Worm (Caenorhabditis elegans): ENCODE measurements around the gene Y25C1A.14.

The Y25C1A.14 gene

ce11 chrII:3093352-3093751, 3.4 kb downstream of the Y25C1A.14 start, which contains the start of gene srg-22:
Gene srg-22, minus strand, starts transcription at chrII:3093452.
- no peak for TF ChIP-seq tbx-11 (GFP tag; IDR thresholded peaks at IDR 0.05)
- TF ChIP-seq tbx-37 (GFP tag; conservative IDR thresholded peaks at IDR 0.05), result no peak
- TF ChIP-seq sea-1 (GFP tag; conservative IDR thresholded peaks at IDR 0.05), result no peak
- no peak for TF ChIP-seq ceh-36 (tag; optimal IDR thresholded peaks at IDR 0.05)
- no peak for TF ChIP-seq tra-4 (tag; optimal IDR thresholded peaks at IDR 0.05)

DNA sequence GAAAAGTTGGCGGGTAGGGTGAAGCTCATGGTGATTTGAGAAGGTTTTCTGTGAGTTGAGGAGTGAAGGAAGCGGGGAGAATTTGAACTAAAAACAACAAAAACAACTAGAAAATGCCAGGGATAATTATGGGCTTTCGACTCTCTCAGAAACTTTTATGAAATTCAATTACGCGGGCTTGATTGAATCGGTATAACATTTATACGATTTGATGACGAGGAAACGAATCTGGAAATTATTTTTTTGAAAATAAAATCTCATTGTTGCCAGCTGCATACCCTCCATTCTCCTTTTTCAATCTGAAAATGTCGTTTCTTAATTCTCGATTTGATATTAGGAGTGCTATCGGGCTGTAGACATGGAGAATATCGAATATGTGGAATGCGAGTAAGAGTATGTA, 5.5 kb downstream of the Y25C1A.14 start, which contains the start of gene srg-21:
Gene srg-21 (minus strand): TSS at position 101 of the 400 bp plus-strand sequence.
- TF ChIP-seq hmbx-1 (tag; optimal IDR thresholded peaks at IDR 0.05), result no peak
- TF ChIP-seq aly-1 (tag; optimal IDR thresholded peaks at IDR 0.05), result no peak
- TF ChIP-seq ceh-13 (GFP tag; optimal IDR thresholded peaks at IDR 0.05), result no peak
- TF ChIP-seq hnd-1 (tag; optimal IDR thresholded peaks at IDR 0.05), result no peak
- TF ChIP-seq B0310.2 (tag; optimal IDR thresholded peaks at IDR 0.05), result no peak
- TF ChIP-seq pes-1 (GFP tag; IDR thresholded peaks at IDR 0.05), result no peak
- TF ChIP-seq tra-4 (tag; optimal IDR thresholded peaks at IDR 0.05), result no peak
- no peak for TF ChIP-seq ets-7 (tag; optimal IDR thresholded peaks at IDR 0.05)
- TF ChIP-seq scrt-1 (GFP tag; IDR thresholded peaks at IDR 0.05), result no peak
- no peak for TF ChIP-seq ceh-36 (tag; optimal IDR thresholded peaks at IDR 0.05)
- TF ChIP-seq sea-1 (GFP tag; conservative IDR thresholded peaks at IDR 0.05), result no peak
- no peak for TF ChIP-seq flt-1 (GFP tag; IDR thresholded peaks at IDR 0.05)

DNA sequence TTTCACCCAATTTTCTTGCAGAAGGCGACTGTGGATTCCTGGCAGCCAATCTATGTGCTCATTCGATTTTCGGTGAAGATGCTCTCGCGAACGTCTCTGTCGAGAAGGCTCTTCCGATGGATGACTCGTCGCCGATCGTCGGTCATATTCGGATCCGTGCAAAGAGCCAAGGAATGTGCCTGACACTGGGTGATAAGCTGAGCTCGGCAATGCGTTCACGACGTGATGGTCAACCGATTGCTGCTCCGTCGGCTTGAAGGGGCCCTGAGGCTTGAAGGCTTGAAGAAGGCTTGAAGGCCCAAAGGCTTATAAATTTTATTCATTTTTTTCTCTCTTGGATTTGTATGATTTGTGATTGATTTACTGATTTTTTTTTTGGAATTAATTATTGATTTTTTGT, 9.6 kb downstream of the Y25C1A.14 start:
- TF ChIP-seq sea-1 (GFP tag; conservative IDR thresholded peaks at IDR 0.05) (no peak), hmbx-1 (tag; optimal IDR thresholded peaks at IDR 0.05) (no peak), ceh-13 (GFP tag; optimal IDR thresholded peaks at IDR 0.05) (no peak), hmg-4 (GFP tag; optimal IDR thresholded peaks at IDR 0.05) (no peak), ceh-36 (tag; optimal IDR thresholded peaks at IDR 0.05) (no peak), scrt-1 (GFP tag; IDR thresholded peaks at IDR 0.05) (no peak), aly-1 (tag; optimal IDR thresholded peaks at IDR 0.05) (no peak), tra-4 (tag; optimal IDR thresholded peaks at IDR 0.05) (no peak), ama-1 (optimal IDR thresholded peaks at IDR 0.05) (no peak), flt-1 (GFP tag; IDR thresholded peaks at IDR 0.05) (no peak), B0310.2 (tag; optimal IDR thresholded peaks at IDR 0.05) (no peak), tbx-11 (GFP tag; IDR thresholded peaks at IDR 0.05) (no peak), tbx-37 (GFP tag; conservative IDR thresholded peaks at IDR 0.05) (no peak), pes-1 (GFP tag; IDR thresholded peaks at IDR 0.05) (no peak), ets-7 (tag; optimal IDR thresholded peaks at IDR 0.05) (no peak), F13C5.2 (tag; optimal IDR thresholded peaks at IDR 0.05) (no peak), hnd-1 (tag; optimal IDR thresholded peaks at IDR 0.05) (no peak)

ce11 chrII:3078496-3078895, 18.3 kb downstream of the Y25C1A.14 start, which contains the start of gene copb-1:
Gene copb-1, plus strand, starts transcription at chrII:3078796.
- TF ChIP-seq tbx-11 (GFP tag; IDR thresholded peaks at IDR 0.05) (no peak), flt-1 (GFP tag; IDR thresholded peaks at IDR 0.05) (no peak), ets-7 (tag; optimal IDR thresholded peaks at IDR 0.05) (no peak), scrt-1 (GFP tag; IDR thresholded peaks at IDR 0.05) (no peak), hnd-1 (tag; optimal IDR thresholded peaks at IDR 0.05) (no peak), B0310.2 (tag; optimal IDR thresholded peaks at IDR 0.05) (no peak), ama-1 (optimal IDR thresholded peaks at IDR 0.05) (no peak), pes-1 (GFP tag; IDR thresholded peaks at IDR 0.05) (no peak), F13C5.2 (tag; optimal IDR thresholded peaks at IDR 0.05) (no peak), ceh-13 (GFP tag; optimal IDR thresholded peaks at IDR 0.05) (no peak), hmg-4 (GFP tag; optimal IDR thresholded peaks at IDR 0.05) (no peak), sea-1 (GFP tag; conservative IDR thresholded peaks at IDR 0.05) (no peak), tra-4 (tag; optimal IDR thresholded peaks at IDR 0.05) (no peak), ceh-36 (tag; optimal IDR thresholded peaks at IDR 0.05) (no peak)

DNA sequence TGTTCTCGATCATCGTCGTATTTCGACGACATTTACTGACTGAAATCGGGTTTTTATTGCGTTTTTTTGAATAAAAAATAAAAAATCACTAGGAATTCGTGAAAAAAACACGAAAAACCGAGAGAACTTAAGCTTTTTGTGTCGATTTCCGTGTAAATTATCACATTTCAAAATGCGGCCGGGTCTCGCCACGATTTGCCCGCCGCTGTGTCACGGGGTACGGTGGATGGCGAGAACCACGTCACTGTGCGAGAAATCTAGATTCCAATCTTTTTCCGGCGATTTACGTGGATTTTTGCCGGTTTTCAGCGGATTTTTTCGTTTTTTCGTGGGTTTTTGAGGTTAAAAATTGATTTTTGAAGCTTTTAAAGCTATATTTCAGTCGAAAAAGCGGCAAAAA, 19.8 kb downstream of the Y25C1A.14 start, which contains the start of gene Y25C1A.8:
Gene Y25C1A.8 (minus strand): TSS at position 45 of the 400 bp plus-strand sequence.
- TF ChIP-seq tra-4 (tag; optimal IDR thresholded peaks at IDR 0.05) (no peak), B0310.2 (tag; optimal IDR thresholded peaks at IDR 0.05) (no peak), hmbx-1 (tag; optimal IDR thresholded peaks at IDR 0.05) (no peak), ceh-13 (GFP tag; optimal IDR thresholded peaks at IDR 0.05) (no peak), pes-1 (GFP tag; IDR thresholded peaks at IDR 0.05) (0 out of 2 replicates have a peak, but pooled peaks have one; percentile 45), tbx-37 (GFP tag; conservative IDR thresholded peaks at IDR 0.05) (no peak), ets-7 (tag; optimal IDR thresholded peaks at IDR 0.05) (no peak), flt-1 (GFP tag; IDR thresholded peaks at IDR 0.05) (no peak), aly-1 (tag; optimal IDR thresholded peaks at IDR 0.05) (peak; percentile 17), F13C5.2 (tag; optimal IDR thresholded peaks at IDR 0.05) (peak; percentile 87), tbx-11 (GFP tag; IDR thresholded peaks at IDR 0.05) (0 out of 2 replicates have a peak, but pooled peaks have one; percentile 13), hmg-4 (GFP tag; optimal IDR thresholded peaks at IDR 0.05) (peak; percentile 16), ama-1 (optimal IDR thresholded peaks at IDR 0.05) (no peak), hnd-1 (tag; optimal IDR thresholded peaks at IDR 0.05) (no peak), ceh-36 (tag; optimal IDR thresholded peaks at IDR 0.05) (no peak), scrt-1 (GFP tag; IDR thresholded peaks at IDR 0.05) (no peak), sea-1 (GFP tag; conservative IDR thresholded peaks at IDR 0.05) (0 out of 2 replicates have a peak, but pooled peaks have one; percentile 14)

ce11 chrII:3071012-3071749, 25.6 kb downstream of the Y25C1A.14 start, which contains the start of gene Y25C1A.7:
Gene Y25C1A.7, minus strand, starts transcription at chrII:3071062.
- TF ChIP-seq F13C5.2 (tag; optimal IDR thresholded peaks at IDR 0.05) (no peak), ama-1 (optimal IDR thresholded peaks at IDR 0.05) (no peak), tbx-37 (GFP tag; conservative IDR thresholded peaks at IDR 0.05) (no peak), pes-1 (GFP tag; IDR thresholded peaks at IDR 0.05) (no peak), B0310.2 (tag; optimal IDR thresholded peaks at IDR 0.05) (no peak), ceh-36 (tag; optimal IDR thresholded peaks at IDR 0.05) (no peak), ets-7 (tag; optimal IDR thresholded peaks at IDR 0.05) (no peak), flt-1 (GFP tag; IDR thresholded peaks at IDR 0.05) (no peak), tra-4 (tag; optimal IDR thresholded peaks at IDR 0.05) (no peak), ceh-13 (GFP tag; optimal IDR thresholded peaks at IDR 0.05) (no peak), hmbx-1 (tag; optimal IDR thresholded peaks at IDR 0.05) (no peak), scrt-1 (GFP tag; IDR thresholded peaks at IDR 0.05) (no peak), hnd-1 (tag; optimal IDR thresholded peaks at IDR 0.05) (no peak), hmg-4 (GFP tag; optimal IDR thresholded peaks at IDR 0.05) (no peak), aly-1 (tag; optimal IDR thresholded peaks at IDR 0.05) (no peak)
